Worm (Caenorhabditis elegans) whole organism, midembryonic: ENCODE data around the gene F16G10.1.

Experiments
- T22C8.4 ChIP-seq: fragments of 200-800 bp; sonication (Bioruptor generic); IDR thresholded peaks from 2 replicates; pipeline ENCODE4 v1.3.6; 2022; ENCODE audit warnings: missing genetic modification characterization, missing compliant biosample characterization
- cog-1 ChIP-seq: sonication (generic microtip); optimal IDR thresholded peaks from 2 replicates; lab custom pipeline; 2016; ENCODE audit warnings: missing genetic modification characterization, missing compliant biosample characterization
- flt-1 ChIP-seq: fragments of 200-800 bp; sonication (Bioruptor generic); IDR thresholded peaks from 2 replicates; pipeline ENCODE4 v1.3.6; 2022; ENCODE audit warnings: missing genetic modification characterization, missing compliant biosample characterization
- klf-2 ChIP-seq: fragments of 200-800 bp; sonication (Bioruptor generic); conservative IDR thresholded peaks from 2 replicates; pipeline ENCODE4 v1.3.6; 2022; ENCODE audit warnings: missing genetic modification reagents, missing genetic modification characterization, missing compliant biosample characterization
- ref-1 ChIP-seq: fragments of 200-800 bp; sonication (Bioruptor generic); conservative IDR thresholded peaks from 2 replicates; pipeline ENCODE4 v1.3.6; 2022; ENCODE audit warnings: missing genetic modification reagents, missing genetic modification characterization, missing compliant biosample characterization
- tab-1 ChIP-seq: fragments of 200-800 bp; sonication (Bioruptor generic); IDR thresholded peaks from 2 replicates; pipeline ENCODE4 v1.3.6; 2022; ENCODE audit warnings: missing genetic modification characterization, missing compliant biosample characterization

DNA sequence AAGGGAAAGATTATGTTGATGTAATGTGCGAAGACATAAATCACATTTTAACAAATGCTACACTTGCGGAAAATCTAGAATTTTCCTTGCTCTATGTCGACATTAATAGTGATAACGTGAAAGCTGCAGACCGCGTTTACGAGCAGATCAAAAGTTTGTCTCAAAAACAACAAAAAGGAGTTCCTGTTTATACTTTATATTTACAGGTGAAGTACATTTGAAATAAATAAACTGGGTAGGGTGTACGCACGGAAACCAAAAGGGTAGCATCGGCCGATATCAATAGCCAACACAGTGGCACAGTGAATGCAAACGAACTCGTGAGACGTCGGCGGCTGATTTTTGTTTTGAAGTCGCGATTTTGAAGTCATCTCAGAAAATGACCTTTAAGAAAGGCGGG, 18.3 kb downstream of the F16G10.1 start:
- TF ChIP-seq flt-1 (no peak), T22C8.4 (GFP tag; lab: Robert Waterston, UW) (no peak), tab-1 (no peak), cog-1 (tag; lab: Kevin White, UChicago) (no peak), klf-2 (GFP tag; lab: Robert Waterston, UW) (no peak), ref-1 (GFP tag; lab: Robert Waterston, UW) (no peak)
